Fruit fly (Drosophila melanogaster) whole organism, embryonic: ENCODE data around the gene CG15764.
A peak's percentile ranks its signal among the peaks of the same experiment; 100 is the strongest.

Experiments used
- Abd-B ChIP-seq: fragments of 200-800 bp; sonication (Bioruptor generic); optimal IDR thresholded peaks from 2 replicates; lab custom pipeline; 2018; ENCODE audit warnings: missing biosample characterization, mild to moderate bottlenecking, missing genetic modification characterization, moderate library complexity
- Adf1 ChIP-seq: fragments of 200-800 bp; sonication (Bioruptor generic); IDR thresholded peaks from 2 replicates; pipeline ENCODE4 v1.3.6; 2022; ENCODE audit warnings: missing biosample characterization, missing genetic modification characterization
- Asciz ChIP-seq: fragments of 200-800 bp; sonication (Bioruptor generic); optimal IDR thresholded peaks from 2 replicates; lab custom pipeline; 2017; ENCODE audit warnings: missing biosample characterization, mild to moderate bottlenecking, missing genetic modification characterization, missing genetic modification reagents
- Blimp-1 ChIP-seq: fragments of 200-800 bp; sonication (Bioruptor generic); optimal IDR thresholded peaks from 3 replicates; lab custom pipeline; 2018; ENCODE audit warnings: missing biosample characterization, missing genetic modification characterization, mild to moderate bottlenecking, moderate library complexity, missing genetic modification reagents
- CG10147 ChIP-seq: fragments of 200-800 bp; sonication (Bioruptor generic); optimal IDR thresholded peaks from 2 replicates; lab custom pipeline; 2019; ENCODE audit warnings: missing biosample characterization, mild to moderate bottlenecking, missing genetic modification characterization, moderate library complexity
- CG11398 ChIP-seq: fragments of 200-800 bp; sonication (Bioruptor generic); optimal IDR thresholded peaks from 2 replicates; lab custom pipeline; 2016; ENCODE audit warnings: missing biosample characterization, missing genetic modification characterization
- CG12942 ChIP-seq: fragments of 200-800 bp; sonication (Bioruptor generic); optimal IDR thresholded peaks from 3 replicates; lab custom pipeline; 2016; ENCODE audit warnings: missing biosample characterization, missing genetic modification characterization
- CG14965 ChIP-seq: fragments of 200-800 bp; sonication (Bioruptor generic); optimal IDR thresholded peaks from 2 replicates; lab custom pipeline; 2016; ENCODE audit warnings: missing biosample characterization, missing genetic modification characterization, borderline replicate concordance
- CG15073 ChIP-seq: fragments of 200-800 bp; sonication (Bioruptor generic); optimal IDR thresholded peaks from 2 replicates; lab custom pipeline; 2016; ENCODE audit warnings: missing biosample characterization, missing genetic modification characterization
- CG17829 ChIP-seq: fragments of 200-800 bp; optimal IDR thresholded peaks from 2 replicates; lab custom pipeline; 2019; ENCODE audit warnings: missing biosample characterization, mild to moderate bottlenecking, missing genetic modification characterization, moderate library complexity
- CG2875 ChIP-seq: fragments of 200-800 bp; sonication (Bioruptor generic); optimal IDR thresholded peaks from 2 replicates; lab custom pipeline; 2017; ENCODE audit warnings: missing biosample characterization, mild to moderate bottlenecking, missing genetic modification characterization, missing genetic modification reagents
- CG30431 ChIP-seq: fragments of 200-800 bp; sonication (Bioruptor generic); optimal IDR thresholded peaks from 2 replicates; lab custom pipeline; 2017; ENCODE audit warnings: missing biosample characterization, missing genetic modification characterization
- CG3726 ChIP-seq: fragments of 200-800 bp; sonication (Bioruptor generic); IDR thresholded peaks from 3 replicates; pipeline ENCODE4, ENCODE4 v1.3.6; 2022; ENCODE audit warnings: missing biosample characterization, missing genetic modification characterization
- CG4424 ChIP-seq: fragments of 200-800 bp; sonication (Bioruptor generic); optimal IDR thresholded peaks from 3 replicates; lab custom pipeline; 2016; ENCODE audit warnings: missing biosample characterization, missing genetic modification characterization
- CG6654 ChIP-seq: fragments of 200-800 bp; sonication (Bioruptor generic); optimal IDR thresholded peaks from 2 replicates; lab custom pipeline; 2017; ENCODE audit warnings: missing biosample characterization, mild to moderate bottlenecking, missing genetic modification characterization
- CG6689 ChIP-seq: fragments of 200-800 bp; sonication (Bioruptor generic); IDR thresholded peaks from 2 replicates; pipeline ENCODE4 v1.3.6; 2022; ENCODE audit warnings: missing biosample characterization, missing genetic modification characterization
- CG8290 ChIP-seq, 3 experiments: fragments of 200-800 bp; sonication (Bioruptor generic); optimal IDR thresholded peaks; 2 replicates each; lab custom pipeline; 2016 to 2019; ENCODE audit warnings: missing biosample characterization in 3 of 3, missing genetic modification characterization in 3 of 3, mild to moderate bottlenecking in 2 of 3, moderate library complexity in 1 of 3
- CG8478 ChIP-seq: fragments of >200 bp; optimal IDR thresholded peaks from 2 replicates; lab custom pipeline; 2018
- Chrac-16 ChIP-seq: fragments of 200-800 bp; sonication (Bioruptor generic); optimal IDR thresholded peaks from 3 replicates; lab custom pipeline; 2016; ENCODE audit warnings: missing biosample characterization, missing genetic modification characterization
- Dll ChIP-seq: fragments of 200-800 bp; sonication (Bioruptor generic); IDR thresholded peaks from 4 replicates; pipeline ENCODE4 v1.3.6; 2022; ENCODE audit warnings: missing biosample characterization, missing genetic modification characterization; ENCODE audit not compliant: partially characterized antibody
- Fer2 ChIP-seq: fragments of 200-800 bp; sonication (Bioruptor generic); optimal IDR thresholded peaks from 2 replicates; lab custom pipeline; 2018; ENCODE audit warnings: missing biosample characterization, mild to moderate bottlenecking, missing genetic modification characterization, moderate library complexity
- GATAe ChIP-seq: fragments of 200-800 bp; sonication (Bioruptor generic); conservative IDR thresholded peaks from 2 replicates; pipeline ENCODE4 v1.3.6; 2022; ENCODE audit warnings: missing biosample characterization, missing genetic modification characterization
- Kr ChIP-seq: fragments of 200-800 bp; sonication (Bioruptor generic); optimal IDR thresholded peaks from 2 replicates; lab custom pipeline; 2017; ENCODE audit warnings: missing biosample characterization, mild to moderate bottlenecking, missing genetic modification characterization
- Mes4 ChIP-seq: fragments of 200-800 bp; sonication (Bioruptor generic); optimal IDR thresholded peaks from 2 replicates; lab custom pipeline; 2016; ENCODE audit warnings: missing biosample characterization, missing genetic modification characterization
- Neu2 ChIP-seq: fragments of 200-800 bp; sonication (Bioruptor generic); optimal IDR thresholded peaks from 3 replicates; lab custom pipeline; 2016; ENCODE audit warnings: missing biosample characterization, missing genetic modification characterization, borderline replicate concordance
- Nf-YC ChIP-seq: fragments of 200-800 bp; optimal IDR thresholded peaks from 3 replicates; lab custom pipeline; 2019; ENCODE audit warnings: missing biosample characterization, mild to moderate bottlenecking, missing genetic modification characterization, moderate library complexity
- Oaz ChIP-seq: fragments of 200-800 bp; sonication (Bioruptor generic); IDR thresholded peaks from 2 replicates; pipeline ENCODE4 v1.3.6; 2022; ENCODE audit warnings: missing biosample characterization, missing genetic modification characterization
- PHDP ChIP-seq: fragments of 200-800 bp; sonication (Bioruptor generic); optimal IDR thresholded peaks from 3 replicates; lab custom pipeline; 2018; ENCODE audit warnings: missing biosample characterization, mild to moderate bottlenecking, missing genetic modification characterization, moderate library complexity
- Side ChIP-seq: fragments of 200-800 bp; sonication (Bioruptor generic); optimal IDR thresholded peaks from 2 replicates; lab custom pipeline; 2016; ENCODE audit warnings: missing biosample characterization, missing genetic modification characterization
- Sin3A ChIP-seq: fragments of >200 bp; optimal IDR thresholded peaks from 2 replicates; lab custom pipeline; 2018
- Six4 ChIP-seq: fragments of 200-800 bp; sonication (Bioruptor generic); optimal IDR thresholded peaks from 2 replicates; lab custom pipeline; 2016; ENCODE audit warnings: missing biosample characterization, missing genetic modification characterization
- Sox102F ChIP-seq: fragments of 200-800 bp; sonication (Bioruptor generic); optimal IDR thresholded peaks from 2 replicates; lab custom pipeline; 2018; ENCODE audit warnings: missing biosample characterization, mild to moderate bottlenecking, missing genetic modification characterization, moderate library complexity
- Sry-δ ChIP-seq: fragments of 200-800 bp; sonication (Bioruptor generic); optimal IDR thresholded peaks from 2 replicates; lab custom pipeline; 2016; ENCODE audit warnings: missing biosample characterization, missing genetic modification characterization
- Ssrp ChIP-seq: fragments of 200-800 bp; sonication (Bioruptor generic); optimal IDR thresholded peaks from 2 replicates; lab custom pipeline; 2018; ENCODE audit warnings: missing biosample characterization, mild to moderate bottlenecking, missing genetic modification characterization, moderate library complexity
- ap ChIP-seq: fragments of 200-800 bp; sonication (Bioruptor generic); IDR thresholded peaks from 2 replicates; pipeline ENCODE4 v1.3.6; 2022; ENCODE audit warnings: missing biosample characterization, missing genetic modification characterization
- bab2 ChIP-seq: fragments of 200-800 bp; sonication (Bioruptor generic); optimal IDR thresholded peaks from 2 replicates; lab custom pipeline; 2016; ENCODE audit warnings: missing biosample characterization, missing genetic modification characterization
- chif ChIP-seq, 2 experiments: fragments of 200-800 bp; sonication (Bioruptor generic); optimal IDR thresholded peaks; 3 replicates each; lab custom pipeline; 2016; ENCODE audit warnings: missing biosample characterization in 2 of 2, missing genetic modification characterization in 2 of 2
- chn ChIP-seq: fragments of 200-800 bp; sonication (Bioruptor generic); optimal IDR thresholded peaks from 2 replicates; lab custom pipeline; 2016; ENCODE audit warnings: missing biosample characterization, missing genetic modification characterization
- eve ChIP-seq, 2 experiments: fragments of >200 bp; optimal IDR thresholded peaks; 2 replicates each; lab custom pipeline; 2017; ENCODE audit warnings: missing biosample characterization in 2 of 2, missing genetic modification characterization in 2 of 2
- fd64A ChIP-seq: fragments of 200-800 bp; sonication (Bioruptor generic); optimal IDR thresholded peaks from 3 replicates; lab custom pipeline; 2018; ENCODE audit warnings: missing biosample characterization, mild to moderate bottlenecking, missing genetic modification characterization
- ftz-f1 ChIP-seq: fragments of 200-800 bp; sonication (Bioruptor generic); optimal IDR thresholded peaks from 2 replicates; lab custom pipeline; 2016; ENCODE audit warnings: missing biosample characterization, missing genetic modification characterization
- fu2 ChIP-seq: fragments of 200-800 bp; sonication (Bioruptor generic); optimal IDR thresholded peaks from 2 replicates; lab custom pipeline; 2016; ENCODE audit warnings: missing biosample characterization, missing genetic modification characterization
- gem ChIP-seq: fragments of 200-800 bp; sonication (Bioruptor generic); optimal IDR thresholded peaks from 2 replicates; lab custom pipeline; 2019; ENCODE audit warnings: missing biosample characterization, mild to moderate bottlenecking, missing genetic modification characterization, moderate library complexity
- gsb-n ChIP-seq: fragments of 200-800 bp; sonication (Bioruptor generic); optimal IDR thresholded peaks from 3 replicates; lab custom pipeline; 2018; ENCODE audit warnings: missing biosample characterization, mild to moderate bottlenecking, missing genetic modification characterization
- hb ChIP-seq: fragments of 200-800 bp; sonication (Bioruptor generic); IDR thresholded peaks from 3 replicates; pipeline ENCODE4 v1.3.6; 2022; ENCODE audit warnings: missing biosample characterization, missing genetic modification characterization; ENCODE audit not compliant: partially characterized antibody
- pho ChIP-seq: fragments of 200-800 bp; sonication (Bioruptor generic); optimal IDR thresholded peaks from 2 replicates; lab custom pipeline; 2016; ENCODE audit warnings: missing biosample characterization, missing genetic modification characterization
- pzg ChIP-seq: fragments of 200-800 bp; sonication (Bioruptor generic); optimal IDR thresholded peaks from 3 replicates; lab custom pipeline; 2018; ENCODE audit warnings: missing biosample characterization, mild to moderate bottlenecking, missing genetic modification characterization, moderate library complexity
- sqz ChIP-seq: fragments of 200-800 bp; sonication (Bioruptor generic); optimal IDR thresholded peaks from 3 replicates; lab custom pipeline; 2018; ENCODE audit warnings: missing biosample characterization, mild to moderate bottlenecking, missing genetic modification characterization
- stc ChIP-seq: fragments of 200-800 bp; sonication (Bioruptor generic); IDR thresholded peaks from 2 replicates; pipeline ENCODE4 v1.3.6; 2022; ENCODE audit warnings: missing biosample characterization, missing genetic modification characterization
- trem ChIP-seq: fragments of 200-800 bp; optimal IDR thresholded peaks from 3 replicates; lab custom pipeline; 2019; ENCODE audit warnings: missing biosample characterization, mild to moderate bottlenecking, missing genetic modification characterization, moderate library complexity

The CG15764 gene

dm6 chrX:5886764-5887555 is 18.1 kb downstream of the CG15764 start (continued):
- TF ChIP-seq CG12942 (GFP tag; lab: Kevin White, UChicago) (no peak), CG2875 (GFP tag; lab: Kevin White, UChicago) (no peak), GATAe (no peak), Mes4 (GFP tag; lab: Kevin White, UChicago) (no peak), Neu2 (GFP tag; lab: Kevin White, UChicago) (no peak), Oaz (GFP tag; lab: Robert Waterston, UW) (no peak), ftz-f1 (GFP tag; lab: Kevin White, UChicago) (peak; percentile 18), CG11398 (GFP tag; lab: Kevin White, UChicago) (no peak), Chrac-16 (GFP tag; lab: Kevin White, UChicago) (no peak), CG8478 (no peak), Side (GFP tag; lab: Kevin White, UChicago) (peak; percentile 1), chif (GFP tag; optimal IDR thresholded peaks at IDR 0.05; lab: Kevin White, UChicago) (peak in 1 of 2 experiments; percentile 31), stc (no peak), CG6689 (GFP tag; lab: Robert Waterston, UW) (no peak), CG4424 (GFP tag; lab: Kevin White, UChicago) (no peak), hb (GFP tag; lab: Robert Waterston, UW) (no peak), CG15073 (GFP tag; lab: Kevin White, UChicago) (no peak), PHDP (tag; lab: Kevin White, UChicago) (no peak), CG17829 (tag; lab: Kevin White, UChicago) (peak; percentile 22), eve (GFP tag; optimal IDR thresholded peaks at IDR 0.05; lab: Kevin White, UChicago) (no peak), sqz (GFP tag; lab: Kevin White, UChicago) (no peak), Kr (GFP tag; lab: Kevin White, UChicago) (no peak), CG3726 (GFP tag; lab: Robert Waterston, UW) (0 out of 3 replicates have a peak, but pooled peaks have one; percentile 63), Sry-δ (GFP tag; lab: Kevin White, UChicago) (no peak), Sox102F (GFP tag; lab: Kevin White, UChicago) (no peak), Ssrp (no peak), Sin3A (lab: Kevin White, UChicago) (no peak), CG14965 (GFP tag; lab: Kevin White, UChicago) (no peak), CG6654 (no peak), CG10147 (GFP tag; lab: Kevin White, UChicago) (no peak), ap (GFP tag; lab: Robert Waterston, UW) (no peak), bab2 (no peak), pzg (GFP tag; lab: Kevin White, UChicago) (no peak), Nf-YC (tag; lab: Kevin White, UChicago) (no peak), Abd-B (GFP tag; lab: Kevin White, UChicago) (no peak), chn (peak; percentile 2), Adf1 (GFP tag; lab: Robert Waterston, UW) (no peak), fu2 (no peak), Asciz (no peak), Blimp-1 (no peak), trem (tag; lab: Kevin White, UChicago) (no peak), fd64A (GFP tag; lab: Kevin White, UChicago) (no peak), gsb-n (peak; percentile 24), Six4 (GFP tag; lab: Kevin White, UChicago) (no peak), pho (GFP tag; lab: Kevin White, UChicago) (no peak), gem (tag; lab: Kevin White, UChicago) (peak; percentile 56), Dll (GFP tag; lab: Robert Waterston, UW) (0 out of 4 replicates have a peak, but pooled peaks have one; percentile 40), CG30431 (no peak), Fer2 (no peak), CG8290 (GFP tag; optimal IDR thresholded peaks at IDR 0.05; lab: Kevin White, UChicago) (peak; percentile 13), CG8290 (tag; optimal IDR thresholded peaks at IDR 0.05; lab: Kevin White, UChicago) (peak in 1 of 2 experiments; percentile 16)
